Worm (Caenorhabditis elegans) whole organism, young adult: ENCODE results near the gene Y46G5A.18.

Experiments used
- ama-1 ChIP-seq, 3 experiments: fragments of 150-350 bp in 1 of 3; sonication (generic microtip) in 2 of 3; optimal IDR thresholded peaks; 2 replicates each; lab custom pipeline; 2014 to 2018; ENCODE audit warnings: missing biosample characterization in 2 of 3, missing genetic modification characterization in 2 of 3, missing genetic modification reagents in 2 of 3
- ceh-91 ChIP-seq: fragments of 200-800 bp; sonication (Bioruptor generic); IDR thresholded peaks from 2 replicates; pipeline ENCODE4 v1.3.6; 2022; ENCODE audit warnings: missing genetic modification reagents, missing genetic modification characterization, missing compliant biosample characterization
- dpl-1 ChIP-seq: fragments of 150-350 bp; optimal IDR thresholded peaks from 2 replicates; lab custom pipeline; 2014; ENCODE audit warnings: missing biosample characterization, missing genetic modification reagents, missing genetic modification characterization
- efl-1 ChIP-seq: fragments of 150-350 bp; optimal IDR thresholded peaks from 2 replicates; lab custom pipeline; 2014; ENCODE audit warnings: missing biosample characterization, missing genetic modification reagents, missing genetic modification characterization
- ets-4 ChIP-seq: fragments of 200-800 bp; sonication (Bioruptor generic); optimal IDR thresholded peaks from 2 replicates; lab custom pipeline; 2018; ENCODE audit warnings: mild to moderate bottlenecking, missing genetic modification characterization, missing compliant biosample characterization
- lin-40 ChIP-seq: sonication (generic microtip); optimal IDR thresholded peaks from 2 replicates; lab custom pipeline; 2016; ENCODE audit warnings: missing genetic modification characterization, mild to moderate bottlenecking, missing compliant biosample characterization, missing genotype, missing genetic modification reagents
- repo-1 ChIP-seq: sonication (generic microtip); optimal IDR thresholded peaks from 2 replicates; lab custom pipeline; 2017; ENCODE audit warnings: mild to moderate bottlenecking, missing genetic modification characterization, missing compliant biosample characterization

- no peak for TF ChIP-seq ama-1 (optimal IDR thresholded peaks at IDR 0.05; lab: Kevin White, UChicago)
- no peak for TF ChIP-seq ama-1 (GFP tag; optimal IDR thresholded peaks at IDR 0.05; lab: Kevin White, UChicago)
- TF ChIP-seq dpl-1 (GFP tag; lab: Kevin White, UChicago) = no peak
- TF ChIP-seq ets-4 = no peak
- no peak for TF ChIP-seq efl-1
- no peak for TF ChIP-seq repo-1
- no peak for TF ChIP-seq ceh-91
- TF ChIP-seq lin-40 (tag; lab: Kevin White, UChicago) = no peak
These were observed 23.8 kb upstream of the Y46G5A.18 start, which contains the start of gene Y46G5A.23 for ce11 chrII:12828863-12829262.
